Worm (Caenorhabditis elegans): Measurements from ENCODE around the gene cdc-48.2.

- TF ChIP-seq aly-2 (tag; optimal IDR thresholded peaks at IDR 0.05) (no peak), ceh-9 (tag; optimal IDR thresholded peaks at IDR 0.05) (no peak), fkh-2 (tag; optimal IDR thresholded peaks at IDR 0.05) (no peak)
Observed at ce11 chrII:8178614-8179013, 40.3 kb downstream of the cdc-48.2 start.
